Fruit fly (Drosophila melanogaster) whole organism, wandering third instar larva: ENCODE measurements around the gene N.
A peak's percentile ranks its signal among the peaks of the same experiment; 100 is the strongest.

Experiments used
- Abd-B ChIP-seq: fragments of >200 bp; optimal IDR thresholded peaks from 2 replicates; lab custom pipeline; 2017; ENCODE audit warnings: missing biosample characterization, missing genetic modification characterization
- CG9705 ChIP-seq: fragments of 200-800 bp; sonication (Bioruptor generic); optimal IDR thresholded peaks from 2 replicates; lab custom pipeline; 2018; ENCODE audit warnings: missing biosample characterization, mild to moderate bottlenecking, missing genetic modification characterization
- Dfd ChIP-seq: fragments of >200 bp; optimal IDR thresholded peaks from 2 replicates; lab custom pipeline; 2017; ENCODE audit warnings: missing biosample characterization, missing genetic modification characterization
- Dif ChIP-seq: fragments of 200-275, 200-300 bp; sonication (Bioruptor generic); optimal IDR thresholded peaks from 2 replicates; lab custom pipeline; 2018; ENCODE audit warnings: missing biosample characterization, missing genetic modification characterization; ENCODE audit not compliant: partially characterized antibody
- HLH106 ChIP-seq: fragments of 200-800 bp; optimal IDR thresholded peaks from 3 replicates; lab custom pipeline; 2019; ENCODE audit warnings: missing biosample characterization, mild to moderate bottlenecking, missing genetic modification characterization, moderate library complexity
- Hnf4 ChIP-seq: fragments of 200-800 bp; sonication (Bioruptor generic); optimal IDR thresholded peaks from 2 replicates; lab custom pipeline; 2016; ENCODE audit warnings: missing biosample characterization, mild to moderate bottlenecking, missing genetic modification characterization
- Hr83 ChIP-seq: fragments of 200-300 bp; sonication (Bioruptor generic); optimal IDR thresholded peaks from 2 replicates; lab custom pipeline; 2016; ENCODE audit warnings: missing biosample characterization, mild to moderate bottlenecking, missing genetic modification characterization, moderate library complexity; ENCODE audit not compliant: poor library complexity, severe bottlenecking
- Mio ChIP-seq: sonication (Bioruptor generic); optimal IDR thresholded peaks from 2 replicates; lab custom pipeline; 2016; ENCODE audit warnings: missing biosample characterization, missing genetic modification characterization
- OdsH ChIP-seq: fragments of 200-800 bp; sonication (Bioruptor generic); optimal IDR thresholded peaks from 2 replicates; lab custom pipeline; 2016; ENCODE audit warnings: missing biosample characterization, mild to moderate bottlenecking, missing genetic modification characterization
- Rel ChIP-seq, 2 experiments: fragments of 200-800 bp; sonication (Bioruptor generic) in 1 of 2; optimal IDR thresholded peaks; 2 replicates in 1 of 2; 3 replicates in 1 of 2; lab custom pipeline; 2016 to 2019; ENCODE audit warnings: mild to moderate bottlenecking in 2 of 2, missing biosample characterization in 2 of 2, missing genetic modification characterization in 2 of 2, moderate library complexity in 1 of 2
- Sp1 ChIP-seq: fragments of 200-800 bp; sonication (Bioruptor generic); optimal IDR thresholded peaks from 3 replicates; lab custom pipeline; 2019; ENCODE audit warnings: missing biosample characterization, mild to moderate bottlenecking, missing genetic modification characterization, moderate library complexity
- Vsx2 ChIP-seq: fragments of 200-300, 225-300 bp; sonication (Bioruptor generic); optimal IDR thresholded peaks from 2 replicates; lab custom pipeline; 2018; ENCODE audit warnings: missing biosample characterization, missing genetic modification characterization; ENCODE audit not compliant: partially characterized antibody
- br ChIP-seq: fragments of 200-800 bp; sonication (Bioruptor generic); optimal IDR thresholded peaks from 2 replicates; lab custom pipeline; 2016; ENCODE audit warnings: missing biosample characterization, missing genetic modification characterization
- brk ChIP-seq: fragments of 200-800 bp; sonication (Bioruptor generic); optimal IDR thresholded peaks from 2 replicates; lab custom pipeline; 2016; ENCODE audit warnings: missing biosample characterization, mild to moderate bottlenecking, missing genetic modification characterization
- dl ChIP-seq, 2 experiments: fragments of 175-275, 200-275 bp in 1 of 2; fragments of 200-275 bp in 1 of 2; sonication (Bioruptor generic); optimal IDR thresholded peaks; lab custom pipeline; 2018; ENCODE audit warnings: mild to moderate bottlenecking in 2 of 2, missing biosample characterization in 2 of 2, missing genetic modification characterization in 2 of 2, moderate library complexity in 2 of 2; ENCODE audit not compliant: partially characterized antibody in 2 of 2, insufficient read depth in 1 of 2
- dmrt93B ChIP-seq: fragments of 200-800 bp; sonication (Bioruptor generic); optimal IDR thresholded peaks from 2 replicates; lab custom pipeline; 2018; ENCODE audit warnings: missing biosample characterization, mild to moderate bottlenecking, missing genetic modification characterization
- dsf ChIP-seq: sonication (Bioruptor generic); optimal IDR thresholded peaks from 2 replicates; lab custom pipeline; 2016; ENCODE audit warnings: missing biosample characterization, missing genetic modification characterization, borderline replicate concordance
- ey ChIP-seq: fragments of 200-800 bp; sonication (Bioruptor generic); optimal IDR thresholded peaks from 2 replicates; lab custom pipeline; 2016; ENCODE audit warnings: missing biosample characterization, missing genetic modification characterization
- foxo ChIP-seq, 2 experiments: fragments of 200-800 bp; sonication (Bioruptor generic); optimal IDR thresholded peaks; 2 replicates in 1 of 2; 3 replicates in 1 of 2; lab custom pipeline; 2016 to 2017; ENCODE audit warnings: missing biosample characterization in 2 of 2, missing genetic modification characterization in 2 of 2
- fru ChIP-seq: fragments of 200-800 bp; sonication (Bioruptor generic); optimal IDR thresholded peaks from 3 replicates; lab custom pipeline; 2016; ENCODE audit warnings: missing biosample characterization, mild to moderate bottlenecking, missing genetic modification characterization
- h ChIP-seq: fragments of 200-800 bp; sonication (Bioruptor generic); optimal IDR thresholded peaks from 3 replicates; lab custom pipeline; 2016; ENCODE audit warnings: missing biosample characterization, mild to moderate bottlenecking, missing genetic modification characterization
- jim ChIP-seq: fragments of 175-275, 200-325 bp; sonication (Bioruptor generic); optimal IDR thresholded peaks from 2 replicates; lab custom pipeline; 2016; ENCODE audit warnings: missing biosample characterization, mild to moderate bottlenecking, missing genetic modification characterization
- psq ChIP-seq: fragments of 200-800 bp; sonication (Bioruptor generic); optimal IDR thresholded peaks from 3 replicates; lab custom pipeline; 2017; ENCODE audit warnings: missing biosample characterization, mild to moderate bottlenecking, missing genetic modification characterization, moderate library complexity
- rgr ChIP-seq: fragments of 200-800 bp; sonication (Bioruptor generic); optimal IDR thresholded peaks from 3 replicates; lab custom pipeline; 2016; ENCODE audit warnings: missing biosample characterization, mild to moderate bottlenecking, missing genetic modification characterization
- sage ChIP-seq: fragments of 200-800 bp; sonication (Bioruptor generic); optimal IDR thresholded peaks from 2 replicates; lab custom pipeline; 2016; ENCODE audit warnings: missing biosample characterization, mild to moderate bottlenecking, missing genetic modification characterization
- tai ChIP-seq: sonication (Bioruptor generic); optimal IDR thresholded peaks from 2 replicates; lab custom pipeline; 2016; ENCODE audit warnings: missing biosample characterization, missing genetic modification characterization
- usp ChIP-seq: fragments of >200 bp; optimal IDR thresholded peaks from 2 replicates; lab custom pipeline; 2017; ENCODE audit warnings: missing biosample characterization, missing genetic modification characterization
- woc ChIP-seq: sonication (Bioruptor generic); optimal IDR thresholded peaks from 2 replicates; lab custom pipeline; 2016; ENCODE audit warnings: missing biosample characterization, mild to moderate bottlenecking, missing genetic modification characterization

N gene

DNA sequence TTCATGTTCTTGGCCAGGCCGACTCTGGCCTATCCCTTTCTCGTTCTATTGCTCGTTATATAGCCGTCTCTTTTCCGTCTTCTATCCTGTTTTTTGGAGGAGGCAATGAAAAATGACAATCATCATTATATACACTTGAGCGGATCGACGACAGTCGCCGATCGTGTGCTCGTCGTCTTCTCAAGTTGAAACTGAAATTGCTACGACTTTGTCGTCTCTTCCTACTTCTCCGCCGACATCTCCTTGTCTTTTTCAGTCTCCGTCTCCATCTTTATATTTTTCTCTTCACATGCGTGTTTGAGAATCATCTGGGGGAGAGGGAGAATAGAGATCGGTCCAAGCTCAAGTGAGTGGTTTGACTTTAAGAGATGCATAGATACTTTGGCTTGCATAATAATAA is 6.1 kb downstream of the N start:
- TF ChIP-seq HLH106 (tag; lab: Kevin White, UChicago) (no peak), Sp1 (no peak), OdsH (GFP tag; lab: Kevin White, UChicago) (no peak), Dif (GFP tag; lab: Kevin White, UChicago) (no peak), dl (GFP tag; optimal IDR thresholded peaks at IDR 0.05; lab: Kevin White, UChicago; ENCODE audit: insufficient read depth in 1 of 2, partially characterized antibody in 2 of 2) (no peak), Mio (GFP tag; lab: Kevin White, UChicago) (no peak), Hnf4 (GFP tag; lab: Kevin White, UChicago) (no peak), Rel (GFP tag; optimal IDR thresholded peaks at IDR 0.05; lab: Kevin White, UChicago) (no peak), Rel (tag; optimal IDR thresholded peaks at IDR 0.05; lab: Kevin White, UChicago) (no peak), Hr83 (GFP tag; lab: Kevin White, UChicago) (no peak)
- TF ChIP-seq, all 38 proteins: peak for 0

DNA sequence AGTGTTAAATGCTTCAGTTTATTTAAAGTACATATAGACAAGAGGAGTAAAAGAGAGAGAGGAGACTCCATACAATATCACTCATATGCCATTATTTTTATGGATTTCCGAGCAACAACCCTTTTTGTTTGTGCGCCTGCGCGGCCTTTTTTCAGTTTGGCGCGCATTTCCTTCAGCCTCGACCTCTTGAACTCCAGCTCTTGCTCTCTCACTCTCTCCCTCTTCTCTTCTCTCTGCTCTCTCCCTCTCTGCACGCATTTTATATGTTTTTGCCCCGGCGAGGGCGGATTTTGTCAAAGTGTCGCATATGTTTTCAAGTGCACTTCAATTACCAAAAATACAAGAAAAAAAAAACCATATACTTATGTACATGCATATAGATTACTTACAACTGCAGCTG is 7.4 kb downstream of the N start:
- TF ChIP-seq rgr (no peak), Abd-B (GFP tag; lab: Kevin White, UChicago) (no peak), Mio (GFP tag; lab: Kevin White, UChicago) (no peak), sage (GFP tag; lab: Kevin White, UChicago) (no peak), psq (GFP tag; lab: Kevin White, UChicago) (no peak), Hnf4 (GFP tag; lab: Kevin White, UChicago) (no peak), jim (no peak), Dfd (GFP tag; lab: Kevin White, UChicago) (no peak)

DNA sequence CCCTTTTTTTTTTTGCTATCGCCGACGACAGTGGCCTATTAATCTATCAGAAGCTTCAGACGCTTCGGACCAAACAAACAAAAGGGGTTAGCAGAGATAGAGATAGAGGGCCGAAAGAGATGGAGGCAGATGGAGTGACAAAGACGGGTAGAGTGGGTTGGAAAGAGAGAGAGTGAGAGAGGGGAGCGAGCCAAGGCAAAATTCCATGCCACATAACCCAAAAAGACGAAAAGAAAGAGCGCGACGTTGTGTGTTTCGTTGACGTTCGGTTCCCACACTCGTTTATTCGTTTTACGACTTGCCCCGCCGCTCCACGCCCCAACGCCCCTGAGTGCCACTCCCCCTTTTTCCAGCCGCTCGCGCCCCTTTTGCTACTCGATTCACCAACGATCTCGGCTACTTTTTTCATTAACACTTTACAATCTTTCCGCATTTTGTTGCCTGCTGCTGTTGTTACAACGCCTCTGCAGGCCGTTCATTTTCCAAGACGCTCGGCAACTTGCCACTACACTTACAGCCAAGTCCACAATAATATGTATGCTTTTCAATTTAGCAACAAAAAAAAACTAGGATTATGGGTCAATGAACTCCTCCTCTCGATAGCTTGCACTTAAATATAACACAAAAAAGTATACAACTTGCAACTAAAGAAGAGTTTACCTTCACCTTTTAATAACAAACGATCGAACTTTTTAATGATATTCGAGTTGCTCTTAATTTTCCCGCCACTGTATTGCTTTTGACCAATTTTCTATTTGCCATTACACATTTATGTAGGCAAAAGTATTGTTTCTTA is 8.8 kb downstream of the N start:
- no peak for TF ChIP-seq usp (GFP tag; lab: Kevin White, UChicago)
- no peak for TF ChIP-seq dsf
- TF ChIP-seq fru (GFP tag; lab: Kevin White, UChicago): no peak

DNA sequence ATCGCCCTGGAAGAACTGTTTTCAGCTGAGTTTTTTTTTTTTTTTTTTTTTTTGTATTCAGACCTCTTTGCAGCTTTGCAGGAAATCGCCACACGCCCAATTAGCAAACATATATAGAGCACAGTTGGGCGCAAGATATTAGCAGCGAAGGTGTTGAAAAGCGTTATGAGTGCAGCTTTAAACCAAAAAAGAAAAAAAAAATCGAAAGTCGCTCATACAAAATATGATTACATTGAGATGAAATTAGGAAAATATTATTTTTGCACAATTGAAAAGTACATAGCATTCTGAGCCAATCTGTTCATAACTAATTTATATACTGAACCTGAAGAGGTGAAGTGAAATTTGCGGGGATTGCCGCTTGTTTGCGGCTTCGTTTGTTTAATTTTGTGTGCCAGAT is 12.3 kb downstream of the N start:
- peak; percentile 40 for TF ChIP-seq rgr
- TF ChIP-seq Sp1: peak; percentile 5
- TF ChIP-seq br: peak; percentile 26
- TF ChIP-seq CG9705 (GFP tag; lab: Kevin White, UChicago): no peak
- no peak for TF ChIP-seq jim
- TF ChIP-seq Vsx2 (GFP tag; lab: Kevin White, UChicago): no peak
- TF ChIP-seq Hnf4 (GFP tag; lab: Kevin White, UChicago): peak; percentile 41
- TF ChIP-seq brk (GFP tag; lab: Kevin White, UChicago): peak; percentile 20
- peak; percentile 47 for TF ChIP-seq woc (GFP tag; lab: Kevin White, UChicago)
- peak; percentile 50 for TF ChIP-seq ey (GFP tag; lab: Kevin White, UChicago)
- TF ChIP-seq sage (GFP tag; lab: Kevin White, UChicago): peak; percentile 9
- TF ChIP-seq OdsH (GFP tag; lab: Kevin White, UChicago): peak; percentile 40
- TF ChIP-seq fru (GFP tag; lab: Kevin White, UChicago): peak; percentile 67
- peak; percentile 36 for TF ChIP-seq HLH106 (tag; lab: Kevin White, UChicago)
- peak; percentile 38 for TF ChIP-seq psq (GFP tag; lab: Kevin White, UChicago)
- TF ChIP-seq Dfd (GFP tag; lab: Kevin White, UChicago): no peak
- peak; percentile 42 for TF ChIP-seq dmrt93B (GFP tag; lab: Kevin White, UChicago)
- TF ChIP-seq tai (GFP tag; lab: Kevin White, UChicago): peak; percentile 54
- peak in 1 of 2 experiments; percentile 77 for TF ChIP-seq foxo (GFP tag; optimal IDR thresholded peaks at IDR 0.05; lab: Kevin White, UChicago)
- TF ChIP-seq h (GFP tag; lab: Kevin White, UChicago): peak; percentile 73
